Fruit fly (Drosophila melanogaster) whole organism, prepupa: ENCODE data around the gene CG5282.

Source experiments
- Blimp-1 ChIP-seq: fragments of 200-800 bp; sonication (Bioruptor generic); optimal IDR thresholded peaks from 3 replicates; lab custom pipeline; 2017; ENCODE audit warnings: missing biosample characterization, missing genetic modification characterization, mild to moderate bottlenecking, moderate library complexity, missing genetic modification reagents
- CG10631 ChIP-seq: fragments of 200-800 bp; sonication (Bioruptor generic); optimal IDR thresholded peaks from 2 replicates; lab custom pipeline; 2016; ENCODE audit warnings: missing biosample characterization, missing genetic modification characterization
- CG10669 ChIP-seq: fragments of 200-800 bp; sonication (Bioruptor generic); optimal IDR thresholded peaks from 3 replicates; lab custom pipeline; 2018; ENCODE audit warnings: missing biosample characterization, mild to moderate bottlenecking, missing genetic modification characterization, moderate library complexity
- CG11294 ChIP-seq: fragments of 200-800 bp; sonication (Bioruptor generic); IDR thresholded peaks from 2 replicates; pipeline ENCODE4 v1.3.6; 2022; ENCODE audit warnings: missing biosample characterization, missing genetic modification characterization
- CG11762 ChIP-seq: fragments of 200-800 bp; sonication (Bioruptor generic); optimal IDR thresholded peaks from 3 replicates; lab custom pipeline; 2016; ENCODE audit warnings: missing biosample characterization, missing genetic modification characterization; ENCODE audit not compliant: insufficient read depth
- CG15336 ChIP-seq: fragments of 200-800 bp; sonication (Bioruptor generic); IDR thresholded peaks from 2 replicates; pipeline ENCODE4 v1.3.6; 2022; ENCODE audit warnings: missing biosample characterization, missing genetic modification characterization
- CG1621 ChIP-seq: fragments of 200-800 bp; sonication (Bioruptor generic); optimal IDR thresholded peaks from 3 replicates; lab custom pipeline; 2018; ENCODE audit warnings: missing biosample characterization, mild to moderate bottlenecking, missing genetic modification characterization
- CG3032 ChIP-seq: fragments of 200-800 bp; optimal IDR thresholded peaks from 2 replicates; lab custom pipeline; 2019; ENCODE audit warnings: missing biosample characterization, mild to moderate bottlenecking, missing genetic modification characterization, moderate library complexity
- CG32006 ChIP-seq: fragments of 200-800 bp; sonication (Bioruptor generic); optimal IDR thresholded peaks from 3 replicates; lab custom pipeline; 2017; ENCODE audit warnings: missing biosample characterization, mild to moderate bottlenecking, missing genetic modification characterization
- CG34406 ChIP-seq: fragments of 200-800 bp; sonication (Bioruptor generic); optimal IDR thresholded peaks from 3 replicates; lab custom pipeline; 2016; ENCODE audit warnings: missing biosample characterization, missing genetic modification characterization
- CG3919 ChIP-seq: fragments of 200-800 bp; sonication (Bioruptor generic); optimal IDR thresholded peaks from 3 replicates; lab custom pipeline; 2016; ENCODE audit warnings: missing biosample characterization, missing genetic modification characterization
- CG6276 ChIP-seq: fragments of 200-800 bp; sonication (Bioruptor generic); optimal IDR thresholded peaks from 2 replicates; lab custom pipeline; 2017; ENCODE audit warnings: missing biosample characterization, mild to moderate bottlenecking, missing genetic modification characterization
- CG6792 ChIP-seq: fragments of 200-800 bp; sonication (Bioruptor generic); optimal IDR thresholded peaks from 3 replicates; lab custom pipeline; 2016; ENCODE audit warnings: missing biosample characterization, missing genetic modification characterization
- CG6854 ChIP-seq: fragments of 200-800 bp; sonication (Bioruptor generic); optimal IDR thresholded peaks from 2 replicates; lab custom pipeline; 2017; ENCODE audit warnings: missing biosample characterization, mild to moderate bottlenecking, missing genetic modification characterization
- CG7368 ChIP-seq: fragments of 200-800 bp; sonication (Bioruptor generic); optimal IDR thresholded peaks from 3 replicates; lab custom pipeline; 2016; ENCODE audit warnings: missing biosample characterization, missing genetic modification characterization
- CG8119 ChIP-seq: fragments of 200-800 bp; sonication (Bioruptor generic); IDR thresholded peaks from 3 replicates; pipeline ENCODE4 v1.3.6; 2022; ENCODE audit warnings: missing biosample characterization, missing genetic modification characterization
- CG8319 ChIP-seq: fragments of 200-800 bp; sonication (Bioruptor generic); optimal IDR thresholded peaks from 3 replicates; lab custom pipeline; 2016; ENCODE audit warnings: missing biosample characterization, missing genetic modification characterization
- CG8632 ChIP-seq: fragments of 200-800 bp; sonication (Bioruptor generic); optimal IDR thresholded peaks from 3 replicates; lab custom pipeline; 2016; ENCODE audit warnings: missing biosample characterization, missing genetic modification characterization
- Eip75B ChIP-seq: fragments of 200-800 bp; sonication (Bioruptor generic); optimal IDR thresholded peaks from 3 replicates; lab custom pipeline; 2016; ENCODE audit warnings: missing biosample characterization, missing genetic modification characterization
- Eip78C ChIP-seq: fragments of 200-800 bp; sonication (Bioruptor generic); peaks from one replicate; lab custom pipeline; 2016; ENCODE audit warnings: missing biosample characterization, missing genetic modification characterization
- Eip93F ChIP-seq: fragments of 200-800 bp; sonication (Bioruptor generic); optimal IDR thresholded peaks from 2 replicates; lab custom pipeline; 2016; ENCODE audit warnings: missing biosample characterization, mild to moderate bottlenecking, missing genetic modification characterization
- Ets21C ChIP-seq: fragments of 200-800 bp; sonication (Bioruptor generic); optimal IDR thresholded peaks from 3 replicates; lab custom pipeline; 2016; ENCODE audit warnings: missing biosample characterization, missing genetic modification characterization
- Ets96B ChIP-seq: fragments of 200-800 bp; optimal IDR thresholded peaks from 2 replicates; lab custom pipeline; 2019; ENCODE audit warnings: missing biosample characterization, mild to moderate bottlenecking, missing genetic modification characterization, moderate library complexity
- Hr38 ChIP-seq: sonication (Bioruptor generic); optimal IDR thresholded peaks from 2 replicates; lab custom pipeline; 2016; ENCODE audit warnings: missing biosample characterization, missing genetic modification characterization
- Hr39 ChIP-seq: fragments of 200-800 bp; sonication (Bioruptor generic); optimal IDR thresholded peaks from 2 replicates; lab custom pipeline; 2016; ENCODE audit warnings: missing biosample characterization, missing genetic modification characterization
- Lpt ChIP-seq: fragments of 200-800 bp; sonication (Bioruptor generic); optimal IDR thresholded peaks from 3 replicates; lab custom pipeline; 2016; ENCODE audit warnings: missing biosample characterization, missing genetic modification characterization
- Met ChIP-seq: fragments of 200-800 bp; sonication (Bioruptor generic); optimal IDR thresholded peaks from 3 replicates; lab custom pipeline; 2016; ENCODE audit warnings: missing biosample characterization, missing genetic modification characterization
- OdsH ChIP-seq: fragments of 200-800 bp; sonication (Bioruptor generic); optimal IDR thresholded peaks from 3 replicates; lab custom pipeline; 2016; ENCODE audit warnings: missing biosample characterization, missing genetic modification characterization
- Smox ChIP-seq: fragments of 200-800 bp; sonication (Bioruptor generic); optimal IDR thresholded peaks from 3 replicates; lab custom pipeline; 2016; ENCODE audit warnings: missing biosample characterization, missing genetic modification characterization
- Sox15 ChIP-seq: fragments of 200-800 bp; sonication (Bioruptor generic); optimal IDR thresholded peaks from 3 replicates; lab custom pipeline; 2016; ENCODE audit warnings: missing biosample characterization, missing genetic modification characterization
- achi ChIP-seq: fragments of 200-800 bp; sonication (Bioruptor generic); optimal IDR thresholded peaks from 3 replicates; lab custom pipeline; 2016; ENCODE audit warnings: missing biosample characterization, missing genetic modification characterization
- acj6 ChIP-seq: fragments of 200-800 bp; sonication (Bioruptor generic); optimal IDR thresholded peaks from 3 replicates; lab custom pipeline; 2016; ENCODE audit warnings: missing biosample characterization, missing genetic modification characterization
- cyc ChIP-seq: fragments of 200-800 bp; sonication (Bioruptor generic); optimal IDR thresholded peaks from 3 replicates; lab custom pipeline; 2016; ENCODE audit warnings: missing biosample characterization, missing genetic modification characterization
- dac ChIP-seq: fragments of 200-800 bp; sonication (Bioruptor generic); optimal IDR thresholded peaks from 2 replicates; lab custom pipeline; 2017; ENCODE audit warnings: missing biosample characterization, mild to moderate bottlenecking, missing genetic modification characterization
- eg ChIP-seq: fragments of 200-800 bp; sonication (Bioruptor generic); IDR thresholded peaks from 3 replicates; pipeline ENCODE4 v1.3.6; 2022; ENCODE audit warnings: missing biosample characterization, missing genetic modification characterization
- fkh ChIP-seq: fragments of 200-800 bp; sonication (Bioruptor generic); optimal IDR thresholded peaks from 3 replicates; lab custom pipeline; 2017; ENCODE audit warnings: missing biosample characterization, mild to moderate bottlenecking, missing genetic modification characterization, moderate library complexity
- lz ChIP-seq: fragments of 200-800 bp; sonication (Bioruptor generic); optimal IDR thresholded peaks from 3 replicates; lab custom pipeline; 2016; ENCODE audit warnings: missing biosample characterization, missing genetic modification characterization
- net ChIP-seq: fragments of 200-800 bp; sonication (Bioruptor generic); optimal IDR thresholded peaks from 3 replicates; lab custom pipeline; 2016; ENCODE audit warnings: missing biosample characterization, missing genetic modification characterization
- salr ChIP-seq, 2 experiments: fragments of 200-800 bp; sonication (Bioruptor generic); optimal IDR thresholded peaks; 3 replicates each; lab custom pipeline; 2016 to 2018; ENCODE audit warnings: missing biosample characterization in 2 of 2, missing genetic modification characterization in 2 of 2, mild to moderate bottlenecking in 1 of 2
- spab ChIP-seq: fragments of 200-800 bp; sonication (Bioruptor generic); optimal IDR thresholded peaks from 2 replicates; lab custom pipeline; 2017; ENCODE audit warnings: missing biosample characterization, mild to moderate bottlenecking, missing genetic modification characterization, missing genetic modification reagents
- ss ChIP-seq, 2 experiments: fragments of 200-800 bp; sonication (Bioruptor generic); optimal IDR thresholded peaks; 2 replicates in 1 of 2; 3 replicates in 1 of 2; lab custom pipeline; 2017 to 2018; ENCODE audit warnings: mild to moderate bottlenecking in 2 of 2, missing biosample characterization in 2 of 2, missing genetic modification characterization in 2 of 2, moderate library complexity in 1 of 2
- vri ChIP-seq: fragments of 200-800 bp; sonication (Bioruptor generic); optimal IDR thresholded peaks from 3 replicates; lab custom pipeline; 2016; ENCODE audit warnings: missing biosample characterization, mild to moderate bottlenecking, missing genetic modification characterization

The CG5282 gene

DNA sequence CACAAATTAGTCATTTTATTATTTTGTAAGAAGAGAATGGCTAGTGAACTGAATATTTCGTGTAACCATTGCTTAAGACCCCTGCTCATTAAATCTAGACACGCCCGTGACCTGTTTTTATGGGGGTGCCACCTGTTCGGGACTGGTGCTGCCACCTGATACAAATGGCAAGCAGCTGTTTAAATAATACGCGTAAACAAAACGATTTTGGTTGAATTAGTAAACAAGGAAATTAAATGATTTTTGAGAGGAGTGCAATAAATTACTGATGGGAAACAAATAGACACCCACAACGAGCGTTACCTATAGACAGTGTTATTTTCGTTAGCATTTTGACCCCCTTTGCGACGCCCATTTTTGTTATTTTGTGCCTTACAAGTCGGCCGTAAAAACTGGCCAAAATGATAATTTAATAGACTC is 48.9 kb upstream of the CG5282 start (continued):
- TF ChIP-seq CG1621 (tag; lab: Kevin White, UChicago) (peak; percentile 67), OdsH (GFP tag; lab: Kevin White, UChicago) (peak; percentile 86), net (GFP tag; lab: Kevin White, UChicago) (peak; percentile 92), CG34406 (GFP tag; lab: Kevin White, UChicago) (peak; percentile 88), CG8632 (peak; percentile 79), Eip93F (GFP tag; lab: Kevin White, UChicago) (peak; percentile 82), CG11294 (GFP tag; lab: Robert Waterston, UW) (no peak), CG7368 (peak; percentile 87), eg (GFP tag; lab: Robert Waterston, UW) (no peak), salr (GFP tag; optimal IDR thresholded peaks at IDR 0.05; lab: Kevin White, UChicago) (peak; percentile 54 to 85), acj6 (GFP tag; lab: Kevin White, UChicago) (peak; percentile 83), CG6854 (GFP tag; lab: Kevin White, UChicago) (peak; percentile 67)

DNA sequence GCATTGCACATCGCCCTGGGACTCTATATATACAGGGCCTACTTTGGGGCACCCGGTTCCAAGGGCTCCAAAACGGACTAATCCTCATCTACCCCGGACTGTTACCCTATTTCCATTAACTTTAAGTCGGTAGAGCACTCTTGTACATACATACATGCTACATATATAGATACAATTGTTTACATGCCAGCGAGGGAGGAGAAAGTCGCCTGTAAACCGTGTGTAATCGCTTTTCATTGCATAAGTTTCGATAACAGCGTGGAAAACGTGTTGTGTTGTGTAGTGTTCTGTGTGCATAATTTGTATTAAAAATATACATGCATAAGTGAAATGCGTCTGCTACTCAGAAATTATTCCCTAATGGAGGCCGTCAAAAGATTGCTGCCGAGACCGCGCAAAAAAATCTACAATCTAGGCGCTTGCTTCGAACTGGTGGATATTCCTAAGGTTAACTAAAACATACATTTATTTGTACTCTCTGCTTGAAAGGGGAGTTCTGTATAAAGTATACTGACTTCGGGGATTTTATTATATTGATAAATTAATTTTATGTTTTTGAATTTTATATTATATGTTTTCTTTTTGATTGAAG is 48.4 kb upstream of the CG5282 start, which contains the start of gene isoQC:
Gene isoQC (plus strand): TSS at position 270 of the 592 bp plus-strand sequence.
- TF ChIP-seq vri (GFP tag; lab: Kevin White, UChicago) (peak; percentile 52), Lpt (GFP tag; lab: Kevin White, UChicago) (no peak)
- TF ChIP-seq, all 60 proteins: peak for 1

DNA sequence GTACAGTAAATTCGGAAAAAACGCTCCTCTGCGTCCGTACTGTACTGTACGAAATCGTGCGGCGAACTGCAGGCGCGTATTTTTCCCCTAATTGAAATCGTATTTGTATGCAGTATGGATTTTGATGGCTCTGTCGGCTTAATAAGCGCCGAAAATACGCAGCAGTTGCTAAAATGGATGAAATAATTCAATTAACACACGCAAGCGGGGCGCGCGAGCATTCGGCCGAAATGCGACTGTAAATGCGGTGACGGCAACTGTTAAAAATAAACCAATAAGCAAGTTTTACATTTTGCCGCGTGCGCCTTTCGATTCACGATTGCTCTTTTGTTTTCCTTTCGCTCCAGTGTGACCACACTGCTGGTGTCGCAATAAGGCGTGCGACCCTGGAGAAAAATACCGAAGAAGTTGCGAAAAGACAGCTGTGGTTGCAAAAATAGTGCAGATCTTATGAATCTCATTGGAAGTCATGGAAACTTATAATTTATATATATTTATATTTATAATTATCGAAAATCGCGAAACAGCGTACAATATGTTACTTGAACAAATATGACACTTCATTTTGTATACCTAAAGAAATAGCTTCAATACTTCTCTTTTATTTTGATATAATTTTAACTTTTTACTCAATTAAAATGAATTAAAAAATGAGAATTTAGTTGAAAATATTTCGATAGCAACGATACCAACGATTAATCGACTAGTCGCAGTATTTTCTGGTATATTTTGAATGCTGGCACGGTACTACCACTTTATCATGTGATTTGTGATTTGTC is 47.3 kb upstream of the CG5282 start, which contains the start of the genes CG32428 and CG5969:
Gene CG32428 (minus strand): TSS at position 703 of the 779 bp plus-strand sequence.
Gene CG5969 (plus strand): TSS at position 763 of the 779 bp plus-strand sequence.
- TF ChIP-seq CG6792 (peak; percentile 60), CG3032 (tag; lab: Kevin White, UChicago) (peak; percentile 84), vri (GFP tag; lab: Kevin White, UChicago) (peak; percentile 65), Hr38 (GFP tag; lab: Kevin White, UChicago) (no peak), salr (GFP tag; optimal IDR thresholded peaks at IDR 0.05; lab: Kevin White, UChicago) (peak; percentile 27 to 52), Smox (GFP tag; lab: Kevin White, UChicago) (peak; percentile 50), CG15336 (GFP tag; lab: Robert Waterston, UW) (peak; percentile 83), CG3919 (GFP tag; lab: Kevin White, UChicago) (peak; percentile 74), CG1621 (tag; lab: Kevin White, UChicago) (peak; percentile 11), achi (GFP tag; lab: Kevin White, UChicago) (peak; percentile 81), CG7368 (peak; percentile 61), ss (GFP tag; optimal IDR thresholded peaks at IDR 0.05; lab: Kevin White, UChicago) (peak; percentile 38 to 64), CG34406 (GFP tag; lab: Kevin White, UChicago) (peak; percentile 80), eg (GFP tag; lab: Robert Waterston, UW) (peak; percentile 90), Eip75B (GFP tag; lab: Kevin White, UChicago) (peak; percentile 45), acj6 (GFP tag; lab: Kevin White, UChicago) (peak; percentile 73), cyc (GFP tag; lab: Kevin White, UChicago) (peak; percentile 53), fkh (GFP tag; lab: Kevin White, UChicago) (peak; percentile 61), CG8632 (peak; percentile 75), CG8319 (peak; percentile 28), CG8119 (GFP tag; lab: Robert Waterston, UW) (no peak; the same call in 2 of the 3 replicates), CG32006 (peak; percentile 80), CG10669 (GFP tag; lab: Kevin White, UChicago) (peak; percentile 71), CG11762 (GFP tag; lab: Kevin White, UChicago) (peak; percentile 41), Met (GFP tag; lab: Kevin White, UChicago) (peak; percentile 47), net (GFP tag; lab: Kevin White, UChicago) (peak; percentile 57), dac (GFP tag; lab: Kevin White, UChicago) (peak; percentile 16), Ets96B (peak; percentile 75), Sox15 (peak; percentile 55), lz (GFP tag; lab: Kevin White, UChicago) (peak; percentile 45), Eip78C (GFP tag; lab: Kevin White, UChicago) (peak; percentile 78), Hr39 (GFP tag; lab: Kevin White, UChicago) (peak; percentile 51), OdsH (GFP tag; lab: Kevin White, UChicago) (peak; percentile 71), CG6276 (GFP tag; lab: Kevin White, UChicago) (peak; percentile 56), Ets21C (GFP tag; lab: Kevin White, UChicago) (peak; percentile 34), spab (peak; percentile 28), Eip93F (GFP tag; lab: Kevin White, UChicago) (peak; percentile 64), Blimp-1 (GFP tag; lab: Kevin White, UChicago) (peak; percentile 46), CG6854 (GFP tag; lab: Kevin White, UChicago) (no peak), CG10631 (GFP tag; lab: Kevin White, UChicago) (peak; percentile 79)
